Worm (Caenorhabditis elegans): ENCODE measurements around the gene C49H3.16.

The C49H3.16 gene

ce11 chrIV:7920126-7920525, at the start of gene C49H3.16:
TSS of gene C49H3.16 (plus strand) at chrIV:7920426.
- no peak for TF ChIP-seq nhr-129 (tag; optimal IDR thresholded peaks at IDR 0.05)
- TF ChIP-seq sem-4 (tag; optimal IDR thresholded peaks at IDR 0.05), result no peak
- no peak for TF ChIP-seq unc-55 (GFP tag; optimal IDR thresholded peaks at IDR 0.05)
- no peak for TF ChIP-seq alr-1 (tag; optimal IDR thresholded peaks at IDR 0.05)
- TF ChIP-seq crh-2 (tag; optimal IDR thresholded peaks at IDR 0.05), result no peak
- TF ChIP-seq ztf-4 (tag; optimal IDR thresholded peaks at IDR 0.05), result no peak
- TF ChIP-seq elt-3 (tag; optimal IDR thresholded peaks at IDR 0.05), result no peak
- TF ChIP-seq nhr-237 (tag; optimal IDR thresholded peaks at IDR 0.05), result no peak
- no peak for TF ChIP-seq aly-2 (tag; optimal IDR thresholded peaks at IDR 0.05)
- TF ChIP-seq R02D3.7 (tag; optimal IDR thresholded peaks at IDR 0.05), result no peak
- TF ChIP-seq nhr-6 (tag; optimal IDR thresholded peaks at IDR 0.05), result no peak
- TF ChIP-seq nhr-11 (tag; optimal IDR thresholded peaks at IDR 0.05), result no peak
- TF ChIP-seq ztf-11 (tag; optimal IDR thresholded peaks at IDR 0.05), result no peak
- TF ChIP-seq Y55F3AM.14 (GFP tag; optimal IDR thresholded peaks at IDR 0.05), result no peak
- no peak for TF ChIP-seq dmd-4 (tag; optimal IDR thresholded peaks at IDR 0.05)
- no peak for TF ChIP-seq nhr-21 (tag; optimal IDR thresholded peaks at IDR 0.05)
- TF ChIP-seq snpc-4 (tag; optimal IDR thresholded peaks at IDR 0.05), result no peak
- TF ChIP-seq unc-62 (GFP tag; optimal IDR thresholded peaks at IDR 0.05), result no peak

- no peak for TF ChIP-seq ztf-1 (GFP tag; conservative IDR thresholded peaks at IDR 0.05)
- TF ChIP-seq lin-39 (tag; optimal IDR thresholded peaks at IDR 0.05), result no peak
- no peak for TF ChIP-seq crh-2 (tag; optimal IDR thresholded peaks at IDR 0.05)
These were observed 49.8 kb upstream of the C49H3.16 start, which contains the start of gene T06C10.3 for ce11 chrIV:7870451-7870850. TSS of gene T06C10.3 (plus strand) at chrIV:7870751.

ce11 chrIV:7877255-7877654, 43.0 kb upstream of the C49H3.16 start:
- TF ChIP-seq nhr-25 (tag; optimal IDR thresholded peaks at IDR 0.05) (no peak), ztf-1 (GFP tag; conservative IDR thresholded peaks at IDR 0.05) (no peak), lin-11 (tag; optimal IDR thresholded peaks at IDR 0.05) (no peak), ZK546.5 (tag; optimal IDR thresholded peaks at IDR 0.05) (no peak), nhr-23 (tag; optimal IDR thresholded peaks at IDR 0.05) (no peak)

- TF ChIP-seq nhr-237 (tag; optimal IDR thresholded peaks at IDR 0.05) (no peak), ztf-1 (GFP tag; conservative IDR thresholded peaks at IDR 0.05) (no peak)
These were observed 42.4 kb upstream of the C49H3.16 start, which contains the start of gene kin-26 for ce11 chrIV:7877781-7878180. TSS of gene kin-26 (minus strand) at chrIV:7877881.

ce11 chrIV:7879017-7879416, 41.2 kb upstream of the C49H3.16 start, which contains the start of gene srt-73:
TSS of gene srt-73 (plus strand) at chrIV:7879317.
- TF ChIP-seq mbf-1 (tag; optimal IDR thresholded peaks at IDR 0.05) (no peak), elt-3 (tag; optimal IDR thresholded peaks at IDR 0.05) (no peak), sem-4 (tag; optimal IDR thresholded peaks at IDR 0.05) (no peak), nhr-10 (tag; optimal IDR thresholded peaks at IDR 0.05) (no peak), sma-9 (GFP tag; optimal IDR thresholded peaks at IDR 0.05) (no peak), sma-9 (tag; optimal IDR thresholded peaks at IDR 0.05) (no peak)

- TF ChIP-seq nhr-23 (tag; optimal IDR thresholded peaks at IDR 0.05) (no peak), mab-5 (tag; optimal IDR thresholded peaks at IDR 0.05) (no peak), nhr-129 (tag; optimal IDR thresholded peaks at IDR 0.05) (no peak), nhr-237 (tag; optimal IDR thresholded peaks at IDR 0.05) (no peak), skn-1 (tag; optimal IDR thresholded peaks at IDR 0.05) (no peak), ztf-1 (GFP tag; conservative IDR thresholded peaks at IDR 0.05) (no peak), Y55F3AM.14 (GFP tag; optimal IDR thresholded peaks at IDR 0.05) (no peak), nhr-6 (tag; optimal IDR thresholded peaks at IDR 0.05) (no peak), unc-62 (GFP tag; optimal IDR thresholded peaks at IDR 0.05) (no peak), unc-55 (GFP tag; optimal IDR thresholded peaks at IDR 0.05) (no peak), nhr-77 (tag; optimal IDR thresholded peaks at IDR 0.05) (no peak), nhr-10 (tag; optimal IDR thresholded peaks at IDR 0.05) (no peak), lin-39 (tag; optimal IDR thresholded peaks at IDR 0.05) (no peak), nhr-21 (tag; optimal IDR thresholded peaks at IDR 0.05) (no peak)
These were observed 39.1 kb upstream of the C49H3.16 start for ce11 chrIV:7881166-7881565.

ce11 chrIV:7881726-7882125, 38.5 kb upstream of the C49H3.16 start, which contains the start of gene atic-1:
TSS of gene atic-1 (plus strand) at chrIV:7882026.
- TF ChIP-seq alr-1 (tag; optimal IDR thresholded peaks at IDR 0.05), result no peak
